Fruit fly (Drosophila melanogaster): ENCODE results near the gene CG4592.

Gene CG4592

dm6 chr2L:9911783-9912182, 9.7 kb upstream of the CG4592 start (continued):
- TF ChIP-seq CG11723 (GFP tag; optimal IDR thresholded peaks at IDR 0.05) (no peak), CG2129 (GFP tag; IDR thresholded peaks at IDR 0.05; ENCODE audit: partially characterized antibody) (no peak), CG3726 (GFP tag; IDR thresholded peaks at IDR 0.05) (no peak), CG13424 (tag; optimal IDR thresholded peaks at IDR 0.05) (no peak), sna (GFP tag; IDR thresholded peaks at IDR 0.05; ENCODE audit: partially characterized antibody) (no peak), scrt (GFP tag; optimal IDR thresholded peaks at IDR 0.05) (no peak), CG13123 (GFP tag; optimal IDR thresholded peaks at IDR 0.05) (no peak), al (GFP tag; IDR thresholded peaks at IDR 0.05) (0 out of 2 replicates have a peak, but pooled peaks have one; percentile 8), lmd (GFP tag; IDR thresholded peaks at IDR 0.05) (peak; percentile 40; the same call in 1 of the 2 replicates), luna (GFP tag; optimal IDR thresholded peaks at IDR 0.05) (no peak), CG11696 (GFP tag; IDR thresholded peaks at IDR 0.05) (no peak), CG1792 (GFP tag; optimal IDR thresholded peaks at IDR 0.05) (no peak), CG10565 (GFP tag; optimal IDR thresholded peaks at IDR 0.05) (no peak), CG8944 (GFP tag; optimal IDR thresholded peaks at IDR 0.05) (no peak), CG18764 (GFP tag; optimal IDR thresholded peaks at IDR 0.05) (no peak), CG16813 (GFP tag; IDR thresholded peaks at IDR 0.05; ENCODE audit: partially characterized antibody) (no peak), CG10654 (GFP tag; optimal IDR thresholded peaks at IDR 0.05) (no peak), phol (tag; optimal IDR thresholded peaks at IDR 0.05) (peak; percentile 49), ranshi (GFP tag; IDR thresholded peaks at IDR 0.05) (0 out of 2 replicates have a peak, but pooled peaks have one; percentile 31), Hmx (GFP tag; optimal IDR thresholded peaks at IDR 0.05) (no peak), Abd-B (GFP tag; optimal IDR thresholded peaks at IDR 0.05) (no peak), Poxn (GFP tag; IDR thresholded peaks at IDR 0.05) (no peak), HmgZ (tag; optimal IDR thresholded peaks at IDR 0.05) (no peak), pzg (GFP tag; optimal IDR thresholded peaks at IDR 0.05) (no peak), D (optimal IDR thresholded peaks at IDR 0.05) (no peak), D (GFP tag; optimal IDR thresholded peaks at IDR 0.05) (no peak), CG30431 (GFP tag; optimal IDR thresholded peaks at IDR 0.05) (no peak), Hr51 (GFP tag; optimal IDR thresholded peaks at IDR 0.05) (no peak), ken (GFP tag; IDR thresholded peaks at IDR 0.05) (peak; percentile 26; the same call in 1 of the 3 replicates), yki (optimal IDR thresholded peaks at IDR 0.05) (no peak), CG3281 (GFP tag; optimal IDR thresholded peaks at IDR 0.05) (no peak), HLH4C (GFP tag; IDR thresholded peaks at IDR 0.05; ENCODE audit: partially characterized antibody) (no peak), CG11560 (tag; IDR thresholded peaks at IDR 0.05) (no peak), lbe (GFP tag; optimal IDR thresholded peaks at IDR 0.05) (no peak), Deaf1 (tag; optimal IDR thresholded peaks at IDR 0.05) (peak; percentile 88), Rfx (GFP tag; IDR thresholded peaks at IDR 0.05) (peak; percentile 64), da (GFP tag; optimal IDR thresholded peaks at IDR 0.05) (no peak), cato (GFP tag; optimal IDR thresholded peaks at IDR 0.05; ENCODE audit: borderline replicate concordance) (no peak), CG33213 (GFP tag; optimal IDR thresholded peaks at IDR 0.05) (no peak), Eip74EF (GFP tag; optimal IDR thresholded peaks at IDR 0.05) (no peak), Hsf (GFP tag; optimal IDR thresholded peaks at IDR 0.05) (no peak), Hr39 (optimal IDR thresholded peaks at IDR 0.05) (no peak), fru (optimal IDR thresholded peaks at IDR 0.05) (no peak), ap (GFP tag; IDR thresholded peaks at IDR 0.05) (no peak), Chrac-16 (GFP tag; optimal IDR thresholded peaks at IDR 0.05) (no peak), CG2202 (tag; optimal IDR thresholded peaks at IDR 0.05) (no peak), Nf-YC (tag; optimal IDR thresholded peaks at IDR 0.05) (no peak), ham (GFP tag; IDR thresholded peaks at IDR 0.05) (peak; percentile 17; the same call in 1 of the 2 replicates), CG17802 (tag; optimal IDR thresholded peaks at IDR 0.05) (no peak), Bteb2 (GFP tag; optimal IDR thresholded peaks at IDR 0.05) (no peak), slou (GFP tag; optimal IDR thresholded peaks at IDR 0.05) (no peak), slp2 (GFP tag; optimal IDR thresholded peaks at IDR 0.05) (no peak), nerfin-1 (tag; optimal IDR thresholded peaks at IDR 0.05) (no peak)
